Worm (Caenorhabditis elegans) whole organism, L4 larva: ENCODE measurements around the gene prmn-1.

ENCODE experiments used
- R02D3.7 ChIP-seq: fragments of 150-350 bp; sonication (generic microtip); optimal IDR thresholded peaks from 3 replicates; lab custom pipeline; 2014; ENCODE audit warnings: missing biosample characterization, missing genetic modification characterization
- ces-1 ChIP-seq: fragments of 150-350 bp; sonication (generic microtip); optimal IDR thresholded peaks from 4 replicates; lab custom pipeline; 2014; ENCODE audit warnings: missing biosample characterization, missing genetic modification reagents, missing genetic modification characterization
- ctbp-1 ChIP-seq: fragments of 200-800 bp; sonication (Bioruptor generic); IDR thresholded peaks from 2 replicates; pipeline ENCODE4 v1.3.6; 2022; ENCODE audit warnings: missing genetic modification reagents, missing genetic modification characterization, missing compliant biosample characterization
- fkh-10 ChIP-seq: fragments of 150-350 bp; optimal IDR thresholded peaks from 2 replicates; lab custom pipeline; 2014; ENCODE audit warnings: missing biosample characterization, missing genetic modification reagents, missing genetic modification characterization
- fos-1 ChIP-seq: fragments of 150-350 bp; optimal IDR thresholded peaks from 2 replicates; lab custom pipeline; 2014; ENCODE audit warnings: missing biosample characterization, missing genetic modification characterization
- hif-1 ChIP-seq, 2 experiments: sonication (generic microtip); optimal IDR thresholded peaks; 2 replicates each; lab custom pipeline; 2016 to 2017; ENCODE audit warnings: missing compliant biosample characterization in 2 of 2, missing genetic modification characterization in 2 of 2, missing genetic modification reagents in 2 of 2, missing genotype in 2 of 2, mild to moderate bottlenecking in 1 of 2
- mdt-29 ChIP-seq: fragments of 200-800 bp; sonication (Bioruptor generic); IDR thresholded peaks from 2 replicates; pipeline ENCODE4 v1.3.6; 2022; ENCODE audit warnings: missing genetic modification reagents, missing genetic modification characterization, missing compliant biosample characterization
- mep-1 ChIP-seq: fragments of 150-350 bp; sonication (generic microtip); optimal IDR thresholded peaks from 3 replicates; lab custom pipeline; 2014; ENCODE audit warnings: missing biosample characterization, missing genetic modification characterization
- nhr-11 ChIP-seq: fragments of 150-350 bp; optimal IDR thresholded peaks from 2 replicates; lab custom pipeline; 2014; ENCODE audit warnings: missing biosample characterization, missing genetic modification characterization
- nhr-28 ChIP-seq: fragments of 150-350 bp; optimal IDR thresholded peaks from 2 replicates; lab custom pipeline; 2014; ENCODE audit warnings: missing biosample characterization, missing genetic modification characterization
- php-3 ChIP-seq: fragments of 200-800 bp; sonication (Bioruptor generic); IDR thresholded peaks from 2 replicates; pipeline ENCODE4 v1.3.6; 2022; ENCODE audit warnings: missing genetic modification reagents, missing genetic modification characterization, missing compliant biosample characterization
- spr-1 ChIP-seq: sonication (generic microtip); optimal IDR thresholded peaks from 2 replicates; lab custom pipeline; 2016; ENCODE audit warnings: mild to moderate bottlenecking, missing genetic modification characterization, missing compliant biosample characterization
- tra-1 ChIP-seq: fragments of 200-800 bp; sonication (Bioruptor generic); IDR thresholded peaks from 2 replicates; pipeline ENCODE4 v1.3.6; 2022; ENCODE audit warnings: missing genetic modification reagents, missing genetic modification characterization, missing compliant biosample characterization

DNA sequence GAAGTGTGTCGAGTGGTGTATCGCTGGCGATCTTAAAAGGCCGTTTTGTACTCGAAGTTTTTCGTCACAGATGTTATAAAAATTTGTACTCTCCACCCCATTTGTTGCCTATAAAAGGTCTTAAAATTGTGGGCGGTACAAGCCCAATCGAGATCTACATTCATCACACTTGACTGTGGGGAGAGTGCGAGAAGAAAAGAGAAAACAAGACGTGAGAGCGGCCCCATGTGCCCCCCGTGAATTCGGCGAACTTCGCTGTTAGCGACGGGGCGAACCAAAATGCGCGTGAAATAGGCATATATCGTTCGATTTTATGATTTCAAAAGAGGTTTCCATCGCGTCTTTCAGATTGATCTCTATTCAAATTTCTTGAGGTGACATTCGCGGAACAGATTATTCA is 35.1 kb downstream of the prmn-1 start, which contains the start of gene F46C3.6:
- TF ChIP-seq nhr-28 (tag; lab: Kevin White, UChicago): no peak
- no peak for TF ChIP-seq hif-1 (tag; optimal IDR thresholded peaks at IDR 0.05; lab: Kevin White, UChicago)
- no peak for TF ChIP-seq fos-1
- TF ChIP-seq spr-1 (tag; lab: Kevin White, UChicago): no peak
- TF ChIP-seq mep-1 (tag; lab: Kevin White, UChicago): no peak
- no peak for TF ChIP-seq tra-1 (GFP tag; lab: Robert Waterston, UW)
- TF ChIP-seq mdt-29 (GFP tag; lab: Robert Waterston, UW): no peak
- TF ChIP-seq nhr-11 (tag; lab: Kevin White, UChicago): no peak
- no peak for TF ChIP-seq ctbp-1 (GFP tag; lab: Robert Waterston, UW)
- TF ChIP-seq R02D3.7 (tag; lab: Kevin White, UChicago): no peak
- no peak for TF ChIP-seq fkh-10 (GFP tag; lab: Kevin White, UChicago)
- TF ChIP-seq ces-1 (GFP tag; lab: Kevin White, UChicago): no peak
- TF ChIP-seq php-3 (GFP tag; lab: Robert Waterston, UW): no peak
